Fruit fly (Drosophila melanogaster): Measurements from ENCODE around the gene CG34263.

Gene CG34263

dm6 chr3L:224004-224951 lies 41.4 kb downstream of the CG34263 start (continued):
- TF ChIP-seq CG6765 (GFP tag; optimal IDR thresholded peaks at IDR 0.05) (no peak), CG3065 (GFP tag; optimal IDR thresholded peaks at IDR 0.05) (no peak), cas (GFP tag; IDR thresholded peaks at IDR 0.05) (peak; percentile 63; the same call in 1 of the 2 replicates), chif (GFP tag; optimal IDR thresholded peaks at IDR 0.05) (no peak), CG13424 (tag; optimal IDR thresholded peaks at IDR 0.05) (no peak), CG13624 (GFP tag; optimal IDR thresholded peaks at IDR 0.05) (peak; percentile 83), schlank (tag; optimal IDR thresholded peaks at IDR 0.05) (no peak), CG2678 (tag; optimal IDR thresholded peaks at IDR 0.05) (no peak), nerfin-1 (tag; optimal IDR thresholded peaks at IDR 0.05) (no peak), ranshi (GFP tag; IDR thresholded peaks at IDR 0.05) (peak; percentile 63), CG30431 (GFP tag; optimal IDR thresholded peaks at IDR 0.05) (no peak), Dll (GFP tag; IDR thresholded peaks at IDR 0.05; ENCODE audit: partially characterized antibody) (peak; percentile 32; the same call in 1 of the 4 replicates), jing (GFP tag; optimal IDR thresholded peaks at IDR 0.05) (no peak), ash1 (GFP tag; optimal IDR thresholded peaks at IDR 0.05) (no peak), Dref (GFP tag; IDR thresholded peaks at IDR 0.05) (no peak), CTCF (GFP tag; optimal IDR thresholded peaks at IDR 0.05) (no peak), ewg (GFP tag; optimal IDR thresholded peaks at IDR 0.05) (peak; percentile 76), tna (GFP tag; IDR thresholded peaks at IDR 0.05; ENCODE audit: partially characterized antibody) (0 out of 2 replicates have a peak, but pooled peaks have one; percentile 11), CG13287 (GFP tag; IDR thresholded peaks at IDR 0.05; ENCODE audit: partially characterized antibody) (no peak; the same call in 1 of the 2 replicates), Rx (GFP tag; IDR thresholded peaks at IDR 0.05) (no peak), ato (GFP tag; IDR thresholded peaks at IDR 0.05; ENCODE audit: partially characterized antibody) (peak; percentile 48), CG6254 (GFP tag; optimal IDR thresholded peaks at IDR 0.05) (no peak), sd (tag; optimal IDR thresholded peaks at IDR 0.05) (no peak), Taf1 (GFP tag; IDR thresholded peaks at IDR 0.05) (0 out of 2 replicates have a peak, but pooled peaks have one; percentile 19), Blimp-1 (GFP tag; optimal IDR thresholded peaks at IDR 0.05) (no peak), CG6854 (GFP tag; optimal IDR thresholded peaks at IDR 0.05) (peak; percentile 38), CG4854 (GFP tag; optimal IDR thresholded peaks at IDR 0.05) (no peak), Doc2 (GFP tag; IDR thresholded peaks at IDR 0.05) (no peak), CG14860 (GFP tag; IDR thresholded peaks at IDR 0.05; ENCODE audit: partially characterized antibody) (no peak), gt (GFP tag; IDR thresholded peaks at IDR 0.05) (no peak), jigr1 (GFP tag; IDR thresholded peaks at IDR 0.05) (no peak), otp (GFP tag; IDR thresholded peaks at IDR 0.05) (peak; percentile 10; the same call in 1 of the 3 replicates), salm (tag; optimal IDR thresholded peaks at IDR 0.05) (peak; percentile 3), crp (GFP tag; optimal IDR thresholded peaks at IDR 0.05) (peak in 1 of 2 experiments; percentile 46), CG2712 (tag; optimal IDR thresholded peaks at IDR 0.05) (no peak), lmd (GFP tag; IDR thresholded peaks at IDR 0.05) (no peak), ems (GFP tag; optimal IDR thresholded peaks at IDR 0.05) (no peak), D19A (tag; optimal IDR thresholded peaks at IDR 0.05) (no peak), HLHmδ (GFP tag; optimal IDR thresholded peaks at IDR 0.05) (peak; percentile 74), Adf1 (GFP tag; IDR thresholded peaks at IDR 0.05) (peak; percentile 73), CG12744 (GFP tag; optimal IDR thresholded peaks at IDR 0.05) (peak; percentile 32), CG42726 (GFP tag; IDR thresholded peaks at IDR 0.05; ENCODE audit: partially characterized antibody) (peak; percentile 70), luna (GFP tag; optimal IDR thresholded peaks at IDR 0.05) (no peak), so (GFP tag; IDR thresholded peaks at IDR 0.05) (peak; percentile 17; the same call in 1 of the 3 replicates), Neu2 (GFP tag; optimal IDR thresholded peaks at IDR 0.05; ENCODE audit: borderline replicate concordance) (no peak), Hsf (GFP tag; optimal IDR thresholded peaks at IDR 0.05) (no peak), GATAe (GFP tag; conservative IDR thresholded peaks at IDR 0.05) (no peak), ERR (GFP tag; optimal IDR thresholded peaks at IDR 0.05) (peak; percentile 40)

Data from whole organism, embryonic.